Worm (Caenorhabditis elegans): Measurements from ENCODE around the gene Y45F10A.7.

Gene Y45F10A.7

ce11 chrIV:13492271-13492670, at the start of gene Y45F10A.7:
Gene Y45F10A.7, plus strand, starts transcription at chrIV:13492571.
- TF ChIP-seq sem-4 (tag; optimal IDR thresholded peaks at IDR 0.05) = no peak
- TF ChIP-seq ama-1 (optimal IDR thresholded peaks at IDR 0.05) = no peak
- no peak for TF ChIP-seq nhr-77 (tag; optimal IDR thresholded peaks at IDR 0.05)
- no peak for TF ChIP-seq alr-1 (tag; optimal IDR thresholded peaks at IDR 0.05)
- no peak for TF ChIP-seq ceh-16 (tag; optimal IDR thresholded peaks at IDR 0.05)
- TF ChIP-seq Y55F3AM.14 (GFP tag; optimal IDR thresholded peaks at IDR 0.05) = no peak
- TF ChIP-seq mdl-1 (tag; optimal IDR thresholded peaks at IDR 0.05) = no peak
- no peak for TF ChIP-seq unc-62 (GFP tag; optimal IDR thresholded peaks at IDR 0.05)
- TF ChIP-seq lin-39 (tag; optimal IDR thresholded peaks at IDR 0.05) = no peak

ce11 chrIV:13445275-13445674, 47.1 kb upstream of the Y45F10A.7 start, which contains the start of gene mam-3:
Gene mam-3, minus strand, starts transcription at chrIV:13445375.
- TF ChIP-seq unc-55 (GFP tag; optimal IDR thresholded peaks at IDR 0.05) (no peak), lin-39 (tag; optimal IDR thresholded peaks at IDR 0.05) (no peak), ztf-1 (GFP tag; conservative IDR thresholded peaks at IDR 0.05) (no peak), ama-1 (optimal IDR thresholded peaks at IDR 0.05) (no peak), C34F6.9 (tag; optimal IDR thresholded peaks at IDR 0.05) (no peak), sma-9 (GFP tag; optimal IDR thresholded peaks at IDR 0.05) (no peak), sma-9 (tag; optimal IDR thresholded peaks at IDR 0.05) (no peak), aly-2 (tag; optimal IDR thresholded peaks at IDR 0.05) (no peak), sem-4 (tag; optimal IDR thresholded peaks at IDR 0.05) (no peak), nhr-6 (tag; optimal IDR thresholded peaks at IDR 0.05) (no peak)

- TF ChIP-seq aly-2 (tag; optimal IDR thresholded peaks at IDR 0.05) = no peak
- no peak for TF ChIP-seq nhr-77 (tag; optimal IDR thresholded peaks at IDR 0.05)
- TF ChIP-seq ceh-16 (tag; optimal IDR thresholded peaks at IDR 0.05) = no peak
- no peak for TF ChIP-seq Y55F3AM.14 (GFP tag; optimal IDR thresholded peaks at IDR 0.05)
- TF ChIP-seq ZK546.5 (tag; optimal IDR thresholded peaks at IDR 0.05) = no peak
- no peak for TF ChIP-seq nhr-10 (tag; optimal IDR thresholded peaks at IDR 0.05)
- TF ChIP-seq peb-1 (tag; optimal IDR thresholded peaks at IDR 0.05) = no peak
- no peak for TF ChIP-seq dmd-4 (tag; optimal IDR thresholded peaks at IDR 0.05)
- no peak for TF ChIP-seq nhr-23 (tag; optimal IDR thresholded peaks at IDR 0.05)
- TF ChIP-seq F13H6.1 (tag; optimal IDR thresholded peaks at IDR 0.05) = no peak
- no peak for TF ChIP-seq zag-1 (tag; optimal IDR thresholded peaks at IDR 0.05)
- no peak for TF ChIP-seq sma-3 (GFP tag; optimal IDR thresholded peaks at IDR 0.05)
- no peak for TF ChIP-seq lin-13 (GFP tag; optimal IDR thresholded peaks at IDR 0.05)
Measured at ce11 chrIV:13450740-13451139, 41.6 kb upstream of the Y45F10A.7 start.

DNA sequence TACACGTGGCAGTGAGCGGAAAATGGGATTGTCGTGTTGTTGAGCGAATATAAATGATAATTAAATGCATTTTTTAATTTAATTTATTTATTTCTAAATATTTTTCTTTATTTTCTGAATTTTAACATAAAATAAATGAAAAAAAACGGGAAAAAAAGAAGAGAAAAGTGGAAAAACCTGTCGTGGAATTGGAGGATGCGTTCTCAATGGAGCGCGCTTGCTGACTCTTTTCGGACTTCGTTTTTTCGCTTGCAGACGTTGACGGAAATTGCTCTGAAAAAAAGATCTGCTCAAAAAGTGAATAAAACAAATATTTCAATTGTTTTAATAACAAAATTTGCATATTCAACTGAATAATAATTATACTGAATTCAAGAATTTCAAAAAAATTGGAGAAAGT, 38.9 kb upstream of the Y45F10A.7 start:
- TF ChIP-seq unc-55 (GFP tag; optimal IDR thresholded peaks at IDR 0.05) = peak; percentile 22
- TF ChIP-seq nhr-77 (tag; optimal IDR thresholded peaks at IDR 0.05) = no peak
- TF ChIP-seq C34F6.9 (tag; optimal IDR thresholded peaks at IDR 0.05) = peak; percentile 4
- TF ChIP-seq nhr-129 (tag; optimal IDR thresholded peaks at IDR 0.05) = peak; percentile 40
- TF ChIP-seq ama-1 (optimal IDR thresholded peaks at IDR 0.05) = no peak
- peak in 1 of 2 experiments; percentile 49 for TF ChIP-seq lsy-2 (tag; optimal IDR thresholded peaks at IDR 0.05)

- no peak for TF ChIP-seq nhr-237 (tag; optimal IDR thresholded peaks at IDR 0.05)
- TF ChIP-seq ZK546.5 (tag; optimal IDR thresholded peaks at IDR 0.05) = no peak
- TF ChIP-seq elt-3 (tag; optimal IDR thresholded peaks at IDR 0.05) = no peak
- TF ChIP-seq blmp-1 (tag; optimal IDR thresholded peaks at IDR 0.05; ENCODE audit: insufficient read depth) = no peak
- no peak for TF ChIP-seq unc-55 (GFP tag; optimal IDR thresholded peaks at IDR 0.05)
- no peak for TF ChIP-seq nhr-21 (tag; optimal IDR thresholded peaks at IDR 0.05)
- TF ChIP-seq Y55F3AM.14 (GFP tag; optimal IDR thresholded peaks at IDR 0.05) = no peak
- no peak for TF ChIP-seq nhr-25 (tag; optimal IDR thresholded peaks at IDR 0.05)
- no peak for TF ChIP-seq fos-1 (tag; optimal IDR thresholded peaks at IDR 0.05)
- no peak for TF ChIP-seq snpc-4 (tag; optimal IDR thresholded peaks at IDR 0.05)
- TF ChIP-seq ztf-1 (GFP tag; conservative IDR thresholded peaks at IDR 0.05) = no peak
- TF ChIP-seq skn-1 (tag; optimal IDR thresholded peaks at IDR 0.05) = no peak
- TF ChIP-seq F13H6.1 (tag; optimal IDR thresholded peaks at IDR 0.05) = no peak
- no peak for TF ChIP-seq nhr-6 (tag; optimal IDR thresholded peaks at IDR 0.05)
- TF ChIP-seq nhr-12 (tag; optimal IDR thresholded peaks at IDR 0.05) = no peak
- TF ChIP-seq ceh-82 (tag; optimal IDR thresholded peaks at IDR 0.05) = no peak
- no peak for TF ChIP-seq ztf-11 (tag; optimal IDR thresholded peaks at IDR 0.05)
Measured at ce11 chrIV:13454698-13455097, 37.7 kb upstream of the Y45F10A.7 start, which contains the start of gene uso-1. Gene uso-1, minus strand, starts transcription at chrIV:13454798.
